Worm (Caenorhabditis elegans) whole organism, L4/young adult: ENCODE results near the gene ZC513.2.

Experiments
- dao-5 ChIP-seq: sonication (generic microtip); optimal IDR thresholded peaks from 2 replicates; lab custom pipeline; 2016; ENCODE audit warnings: missing genotype, missing genetic modification characterization, moderate library complexity, missing compliant biosample characterization
- him-1 ChIP-seq: sonication (generic microtip); optimal IDR thresholded peaks from 2 replicates; lab custom pipeline; 2016; ENCODE audit warnings: missing genotype, missing genetic modification reagents, missing genetic modification characterization, missing compliant biosample characterization

- TF ChIP-seq him-1 (tag; lab: Kevin White, UChicago) (no peak), dao-5 (tag; lab: Kevin White, UChicago) (no peak)
Measured at ce11 chrV:8025259-8025658, 29.0 kb upstream of the ZC513.2 start.
